Fruit fly (Drosophila melanogaster): ENCODE data around the gene CG17298.

- TF ChIP-seq CTCF (optimal IDR thresholded peaks at IDR 0.05) (no peak), CG8478 (optimal IDR thresholded peaks at IDR 0.05) (no peak)
These were observed 8.1 kb upstream of the CG17298 start for dm6 chr3R:21274870-21275269.
